Worm (Caenorhabditis elegans) whole organism, L4 larva: ENCODE measurements around the gene Y4C6B.2.

Source experiments
- lin-38 ChIP-seq: fragments of 200-800 bp; sonication (Bioruptor generic); IDR thresholded peaks from 2 replicates; pipeline ENCODE4 v1.3.6; 2022; ENCODE audit warnings: missing genetic modification reagents, missing genetic modification characterization, missing compliant biosample characterization
- nhr-102 ChIP-seq: sonication (generic microtip); optimal IDR thresholded peaks from 2 replicates; lab custom pipeline; 2016; ENCODE audit warnings: mild to moderate bottlenecking, missing genetic modification characterization, moderate library complexity, missing compliant biosample characterization

- TF ChIP-seq nhr-102 (tag; lab: Kevin White, UChicago) (peak; percentile 72), lin-38 (GFP tag; lab: Robert Waterston, UW) (peak; percentile 54)
Observed at ce11 chrIV:5317106-5317505, 22.3 kb upstream of the Y4C6B.2 start.
